Worm (Caenorhabditis elegans) whole organism, L3 larva: ENCODE data around the gene sec-6.

Source experiments
- R02D3.7 ChIP-seq: fragments of 150-350 bp; optimal IDR thresholded peaks from 2 replicates; lab custom pipeline; 2014; ENCODE audit warnings: missing biosample characterization, missing genetic modification characterization
- aly-2 ChIP-seq: fragments of 150-350 bp; optimal IDR thresholded peaks from 2 replicates; lab custom pipeline; 2014; ENCODE audit warnings: missing biosample characterization, missing genetic modification characterization
- ama-1 ChIP-seq: fragments of 150-350 bp; optimal IDR thresholded peaks from 2 replicates; lab custom pipeline; 2018
- ceh-28 ChIP-seq: fragments of 150-350 bp; optimal IDR thresholded peaks from 2 replicates; lab custom pipeline; 2014; ENCODE audit warnings: missing biosample characterization, missing genetic modification reagents, missing genetic modification characterization
- ceh-82 ChIP-seq: fragments of 150-350 bp; optimal IDR thresholded peaks from 2 replicates; lab custom pipeline; 2014; ENCODE audit warnings: missing biosample characterization, missing genetic modification characterization
- ceh-9 ChIP-seq: sonication (generic microtip); optimal IDR thresholded peaks from 2 replicates; lab custom pipeline; 2018; ENCODE audit warnings: missing biosample characterization, missing genetic modification characterization
- daf-12 ChIP-seq: fragments of 150-350 bp; optimal IDR thresholded peaks from 2 replicates; lab custom pipeline; 2014; ENCODE audit warnings: missing biosample characterization, missing genetic modification reagents, missing genetic modification characterization
- egl-5 ChIP-seq: fragments of 150-350 bp; optimal IDR thresholded peaks from 2 replicates; lab custom pipeline; 2017; ENCODE audit warnings: missing biosample characterization, missing genetic modification reagents, missing genetic modification characterization, inconsistent platforms
- elt-1 ChIP-seq: fragments of 150-350 bp; optimal IDR thresholded peaks from 2 replicates; lab custom pipeline; 2014; ENCODE audit warnings: missing biosample characterization, missing genetic modification characterization
- elt-2 ChIP-seq: sonication (generic microtip); optimal IDR thresholded peaks from 2 replicates; lab custom pipeline; 2016; ENCODE audit warnings: missing genetic modification reagents, mild to moderate bottlenecking, missing genetic modification characterization, missing compliant biosample characterization
- elt-3 ChIP-seq, 3 experiments: fragments of 150-350 bp in 1 of 3; sonication (generic microtip) in 2 of 3; optimal IDR thresholded peaks; 2 replicates in 2 of 3; 4 replicates in 1 of 3; lab custom pipeline; 2014 to 2017; ENCODE audit warnings: missing biosample characterization in 3 of 3, missing genetic modification characterization in 3 of 3
- fkh-10 ChIP-seq: sonication (generic microtip); optimal IDR thresholded peaks from 2 replicates; lab custom pipeline; 2017; ENCODE audit warnings: missing biosample characterization, missing genetic modification reagents, missing genetic modification characterization
- fkh-2 ChIP-seq: fragments of 150-350 bp; optimal IDR thresholded peaks from 2 replicates; lab custom pipeline; 2014; ENCODE audit warnings: missing biosample characterization, missing genetic modification reagents, missing genetic modification characterization
- hmg-11 ChIP-seq: sonication (generic microtip); optimal IDR thresholded peaks from 2 replicates; lab custom pipeline; 2016; ENCODE audit warnings: missing genetic modification characterization, missing compliant biosample characterization
- jun-1 ChIP-seq: fragments of 150-350 bp; optimal IDR thresholded peaks from 2 replicates; lab custom pipeline; 2014; ENCODE audit warnings: missing biosample characterization, missing genetic modification reagents, missing genetic modification characterization
- lin-15B ChIP-seq: fragments of 150-350 bp; optimal IDR thresholded peaks from 2 replicates; lab custom pipeline; 2014; ENCODE audit warnings: missing biosample characterization, missing genetic modification characterization
- lin-39 ChIP-seq: fragments of 150-350 bp; optimal IDR thresholded peaks from 2 replicates; lab custom pipeline; 2018; ENCODE audit warnings: missing biosample characterization, missing genetic modification reagents, missing genetic modification characterization
- lsy-12 ChIP-seq: sonication (generic microtip); optimal IDR thresholded peaks from 2 replicates; lab custom pipeline; 2016; ENCODE audit warnings: mild to moderate bottlenecking, missing genetic modification characterization, missing compliant biosample characterization
- mdl-1 ChIP-seq: fragments of 150-350 bp; optimal IDR thresholded peaks from 2 replicates; lab custom pipeline; 2014; ENCODE audit warnings: missing biosample characterization, missing genetic modification characterization
- mml-1 ChIP-seq: fragments of 150-350 bp; sonication (generic microtip); optimal IDR thresholded peaks from 3 replicates; lab custom pipeline; 2014; ENCODE audit warnings: missing biosample characterization, missing genetic modification characterization
- nfya-1 ChIP-seq: sonication (generic microtip); optimal IDR thresholded peaks from 2 replicates; lab custom pipeline; 2017; ENCODE audit warnings: missing genetic modification characterization, mild to moderate bottlenecking, missing compliant biosample characterization, antibody characterized with exemption, moderate library complexity; ENCODE audit not compliant: insufficient read depth
- nhr-11 ChIP-seq: fragments of 150-350 bp; optimal IDR thresholded peaks from 2 replicates; lab custom pipeline; 2014; ENCODE audit warnings: missing biosample characterization, missing genetic modification characterization
- nhr-12 ChIP-seq: fragments of 150-350 bp; optimal IDR thresholded peaks from 2 replicates; lab custom pipeline; 2014; ENCODE audit warnings: missing biosample characterization, missing genetic modification characterization
- nhr-23 ChIP-seq: fragments of 150-350 bp; optimal IDR thresholded peaks from 2 replicates; lab custom pipeline; 2014; ENCODE audit warnings: missing biosample characterization, missing genetic modification reagents, missing genetic modification characterization
- nhr-237 ChIP-seq: fragments of 150-350 bp; optimal IDR thresholded peaks from 2 replicates; lab custom pipeline; 2014; ENCODE audit warnings: missing biosample characterization, missing genetic modification characterization
- nhr-28 ChIP-seq: fragments of 150-350 bp; optimal IDR thresholded peaks from 2 replicates; lab custom pipeline; 2014; ENCODE audit warnings: missing biosample characterization, missing genetic modification characterization
- nhr-43 ChIP-seq: sonication (generic microtip); optimal IDR thresholded peaks from 2 replicates; lab custom pipeline; 2016; ENCODE audit warnings: mild to moderate bottlenecking, missing genetic modification characterization, missing compliant biosample characterization; ENCODE audit not compliant: poor library complexity, severe bottlenecking
- nhr-67 ChIP-seq: fragments of 150-350 bp; optimal IDR thresholded peaks from 2 replicates; lab custom pipeline; 2014; ENCODE audit warnings: missing biosample characterization, missing genetic modification characterization
- nhr-76 ChIP-seq: fragments of 150-350 bp; sonication (generic microtip); optimal IDR thresholded peaks from 5 replicates; lab custom pipeline; 2014; ENCODE audit warnings: missing biosample characterization, missing genetic modification characterization
- pha-4 ChIP-seq: fragments of 150-350 bp; optimal IDR thresholded peaks from 2 replicates; lab custom pipeline; 2014; ENCODE audit warnings: missing biosample characterization, missing genetic modification reagents, missing genetic modification characterization
- pqm-1 ChIP-seq: fragments of 150-350 bp; optimal IDR thresholded peaks from 2 replicates; lab custom pipeline; 2017; ENCODE audit warnings: missing biosample characterization, missing genetic modification characterization, inconsistent platforms
- sea-2 ChIP-seq: fragments of 150-350 bp; sonication (generic microtip); optimal IDR thresholded peaks from 4 replicates; lab custom pipeline; 2014; ENCODE audit warnings: missing biosample characterization, missing genetic modification reagents, missing genetic modification characterization
- skn-1 ChIP-seq: fragments of 150-350 bp; optimal IDR thresholded peaks from 2 replicates; lab custom pipeline; 2014; ENCODE audit warnings: missing biosample characterization, missing genetic modification characterization
- snpc-4 ChIP-seq: fragments of 150-350 bp; optimal IDR thresholded peaks from 2 replicates; lab custom pipeline; 2014; ENCODE audit warnings: missing biosample characterization, missing genetic modification characterization
- tbx-2 ChIP-seq: sonication (generic microtip); optimal IDR thresholded peaks from 2 replicates; lab custom pipeline; 2016; ENCODE audit warnings: mild to moderate bottlenecking, missing genetic modification characterization, missing compliant biosample characterization
- unc-39 ChIP-seq: sonication (generic microtip); optimal IDR thresholded peaks from 4 replicates; lab custom pipeline; 2017; ENCODE audit warnings: missing biosample characterization, missing genetic modification characterization
- unc-62 ChIP-seq: fragments of 150-350 bp; sonication (generic microtip); optimal IDR thresholded peaks from 4 replicates; lab custom pipeline; 2014; ENCODE audit warnings: missing biosample characterization, missing genetic modification reagents, missing genetic modification characterization
- zag-1 ChIP-seq: fragments of 150-350 bp; optimal IDR thresholded peaks from 2 replicates; lab custom pipeline; 2014; ENCODE audit warnings: missing biosample characterization, missing genetic modification characterization
- ztf-11 ChIP-seq: fragments of 150-350 bp; optimal IDR thresholded peaks from 2 replicates; lab custom pipeline; 2014; ENCODE audit warnings: missing biosample characterization, missing genetic modification characterization
- ztf-4 ChIP-seq: fragments of 150-350 bp; optimal IDR thresholded peaks from 2 replicates; lab custom pipeline; 2014; ENCODE audit warnings: missing biosample characterization, missing genetic modification characterization

Gene sec-6

DNA sequence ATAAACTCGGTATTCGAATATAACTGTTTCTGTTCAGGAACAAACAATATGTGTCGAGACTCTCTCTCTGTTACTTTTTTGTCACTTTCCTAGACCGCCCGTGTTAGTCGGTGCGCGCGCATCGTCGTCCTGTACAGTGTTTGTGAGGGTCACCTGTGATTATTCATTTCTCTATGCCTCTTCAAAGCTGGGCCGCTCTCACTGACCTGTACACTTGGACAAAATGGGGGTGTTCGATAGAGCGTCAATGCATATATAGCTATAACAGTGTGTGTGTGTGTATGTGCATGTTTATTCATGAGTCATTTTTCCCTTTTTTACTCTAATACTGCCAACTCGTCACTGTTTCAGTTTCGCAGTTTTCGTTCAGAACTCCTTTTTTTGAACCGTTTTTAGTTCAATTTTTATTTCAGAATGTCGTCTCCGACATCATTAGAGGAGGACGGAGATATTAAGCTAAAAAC lies 20.3 kb downstream of the sec-6 start, which contains the start of gene pkc-3 (continued):
- TF ChIP-seq ceh-9 (tag; lab: Kevin White, UChicago), result no peak
- TF ChIP-seq mdl-1, result no peak
- no peak for TF ChIP-seq ztf-11
- TF ChIP-seq skn-1 (tag; lab: Kevin White, UChicago), result no peak
- peak; percentile 53 for TF ChIP-seq nfya-1 (tag; lab: Kevin White, UChicago)
- TF ChIP-seq sea-2, result no peak
- no peak for TF ChIP-seq nhr-67
- TF ChIP-seq pqm-1 (tag; lab: Kevin White, UChicago), result peak; percentile 50
- peak; percentile 51 for TF ChIP-seq nhr-43 (tag; lab: Kevin White, UChicago)
- peak; percentile 75 for TF ChIP-seq lin-15B (tag; lab: Kevin White, UChicago)
- TF ChIP-seq ceh-82 (tag; lab: Kevin White, UChicago), result no peak
- TF ChIP-seq unc-62 (GFP tag; lab: Kevin White, UChicago), result no peak
- TF ChIP-seq fkh-2, result no peak
- peak; percentile 77 for TF ChIP-seq jun-1 (tag; lab: Kevin White, UChicago)
- TF ChIP-seq aly-2 (tag; lab: Kevin White, UChicago), result no peak

DNA sequence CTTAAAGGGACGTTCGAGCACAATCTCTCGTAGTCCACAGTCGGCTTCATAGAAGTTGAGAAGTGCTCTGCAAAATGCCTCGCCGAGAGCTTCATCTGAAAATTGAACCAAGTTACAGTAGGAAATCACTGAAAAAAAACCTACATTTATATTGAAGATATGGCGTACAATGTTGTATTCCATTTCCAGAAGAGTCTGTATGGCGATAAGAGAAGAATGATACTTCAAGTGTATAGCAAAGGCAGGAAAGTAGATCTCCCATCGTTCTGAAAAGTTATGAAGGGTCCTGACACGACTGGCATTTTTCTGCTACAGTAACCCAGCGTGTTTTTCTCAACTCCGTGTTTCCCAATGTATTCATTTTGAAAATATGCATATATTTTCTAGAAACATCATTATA lies 24.9 kb downstream of the sec-6 start:
- TF ChIP-seq nhr-43 (tag; lab: Kevin White, UChicago) (peak; percentile 8), nhr-23 (tag; lab: Kevin White, UChicago) (peak; percentile 0), lin-39 (tag; lab: Kevin White, UChicago) (no peak)

DNA sequence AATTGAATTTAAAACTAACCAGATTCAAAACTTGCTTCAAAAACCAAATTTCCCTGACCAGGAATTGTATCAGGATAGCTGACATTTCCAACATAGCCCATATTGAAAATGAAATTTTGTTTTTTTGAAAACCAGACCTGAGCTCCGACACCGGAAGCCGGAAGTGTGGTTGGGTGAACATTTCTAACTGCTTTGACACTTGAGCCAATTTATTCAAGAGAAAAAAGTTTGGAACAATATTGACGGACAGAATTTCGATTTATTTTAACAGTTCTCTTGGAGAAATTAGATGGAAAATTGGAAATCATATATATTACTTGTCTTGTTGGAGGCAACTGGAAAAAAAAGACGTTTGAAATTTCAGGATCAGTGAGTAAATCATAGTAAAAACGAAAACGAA lies 27.9 kb downstream of the sec-6 start, which contains the start of gene ccpp-6:
ccpp-6 (minus strand) TSS at position 101 of the 400 bp plus-strand sequence.
- peak; percentile 3 for TF ChIP-seq elt-2
- TF ChIP-seq nhr-28, result no peak

DNA sequence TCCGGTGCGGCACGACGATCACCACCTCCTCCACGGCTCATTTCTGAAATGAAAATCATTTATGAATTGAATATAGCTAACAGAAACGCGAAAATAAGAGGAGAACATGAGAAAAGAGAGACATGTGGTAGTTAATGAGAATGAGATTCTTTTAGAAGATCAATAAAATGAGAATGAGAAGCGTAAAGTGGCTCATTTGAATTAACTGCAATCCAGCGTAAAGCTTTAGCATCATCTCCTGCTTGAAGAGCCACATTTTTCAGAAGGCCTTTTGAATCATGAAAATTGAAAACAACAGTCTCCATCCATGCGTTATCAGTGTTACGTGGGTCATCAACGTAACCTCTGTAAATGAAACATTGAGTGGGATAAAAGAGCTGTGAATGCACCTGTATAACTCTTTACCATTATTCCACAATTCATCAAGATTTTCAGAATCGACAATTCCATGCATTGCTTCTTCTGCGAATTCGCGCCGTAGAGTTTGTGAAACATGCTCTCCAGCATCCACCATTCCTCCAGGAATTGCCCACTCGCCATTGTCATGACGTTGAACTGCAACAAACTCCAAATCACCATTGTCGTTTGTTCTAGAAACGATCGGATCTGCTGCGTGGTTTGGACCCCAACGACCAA lies 29.6 kb downstream of the sec-6 start, which contains the start of gene rsp-4:
rsp-4 (minus strand) TSS at position 51 of the 636 bp plus-strand sequence.
- TF ChIP-seq ztf-4 (tag; lab: Kevin White, UChicago), result no peak
- no peak for TF ChIP-seq ama-1 (lab: Kevin White, UChicago)
- TF ChIP-seq nhr-23 (tag; lab: Kevin White, UChicago), result no peak
- no peak for TF ChIP-seq nhr-237 (tag; lab: Kevin White, UChicago)
- TF ChIP-seq mdl-1, result no peak
- TF ChIP-seq nhr-43 (tag; lab: Kevin White, UChicago), result no peak
- no peak for TF ChIP-seq hmg-11 (tag; lab: Kevin White, UChicago)
- TF ChIP-seq unc-62 (GFP tag; lab: Kevin White, UChicago), result no peak
- TF ChIP-seq pqm-1 (tag; lab: Kevin White, UChicago), result no peak
- no peak for TF ChIP-seq R02D3.7 (tag; lab: Kevin White, UChicago)
- TF ChIP-seq unc-39 (tag; lab: Kevin White, UChicago), result no peak
- no peak for TF ChIP-seq nhr-11 (tag; lab: Kevin White, UChicago)
- TF ChIP-seq snpc-4 (tag; lab: Kevin White, UChicago), result no peak
- TF ChIP-seq, all 47 proteins: peak for 0

DNA sequence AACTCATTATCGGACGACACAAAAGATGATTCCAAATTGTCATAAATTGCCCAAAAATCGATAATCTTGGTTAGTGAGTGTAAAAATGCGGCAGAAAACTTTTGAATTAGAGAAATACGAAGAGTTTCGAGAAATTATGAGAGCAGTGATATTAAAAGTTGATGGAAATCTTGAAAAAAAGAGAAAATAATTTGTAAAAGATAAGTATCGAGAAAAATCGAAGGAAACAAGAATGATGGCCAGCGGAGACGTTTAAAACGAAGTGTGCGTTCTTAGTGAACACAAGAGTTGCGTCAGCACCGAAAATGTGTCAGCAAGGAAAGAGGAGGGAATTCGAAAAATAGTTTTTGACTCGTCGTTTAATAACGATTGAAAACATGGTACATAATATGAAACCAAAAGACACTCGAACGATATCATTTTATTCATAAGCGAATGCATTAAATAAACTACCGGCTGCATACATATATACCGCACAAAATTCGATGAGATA lies 30.5 kb downstream of the sec-6 start, which contains the start of gene ndx-6:
ndx-6 (minus strand) TSS at position 51 of the 493 bp plus-strand sequence.
- peak; percentile 55 for TF ChIP-seq ceh-28 (tag; lab: Kevin White, UChicago)
- TF ChIP-seq elt-2, result peak; percentile 79
- TF ChIP-seq hmg-11 (tag; lab: Kevin White, UChicago), result peak; percentile 51
- TF ChIP-seq nfya-1 (tag; lab: Kevin White, UChicago), result peak; percentile 82
- no peak for TF ChIP-seq nhr-12 (tag; lab: Kevin White, UChicago)
- no peak for TF ChIP-seq ceh-9 (tag; lab: Kevin White, UChicago)
- TF ChIP-seq nhr-23 (tag; lab: Kevin White, UChicago), result peak; percentile 92
- TF ChIP-seq fkh-10 (GFP tag; lab: Kevin White, UChicago), result no peak
- no peak for TF ChIP-seq mml-1 (tag; lab: Kevin White, UChicago)
- TF ChIP-seq ztf-11, result no peak
- TF ChIP-seq aly-2 (tag; lab: Kevin White, UChicago), result peak; percentile 5
- TF ChIP-seq egl-5 (tag; lab: Kevin White, UChicago), result peak; percentile 64
- TF ChIP-seq elt-1 (tag; lab: Kevin White, UChicago), result no peak
- no peak for TF ChIP-seq nhr-67
- no peak for TF ChIP-seq zag-1 (tag; lab: Kevin White, UChicago)
- TF ChIP-seq lsy-12 (tag; lab: Kevin White, UChicago), result peak; percentile 26
- TF ChIP-seq skn-1 (tag; lab: Kevin White, UChicago), result peak; percentile 57
- TF ChIP-seq ztf-4 (tag; lab: Kevin White, UChicago), result peak; percentile 58
- no peak for TF ChIP-seq nhr-28
- TF ChIP-seq sea-2, result no peak
- TF ChIP-seq snpc-4 (tag; lab: Kevin White, UChicago), result peak; percentile 75
- no peak for TF ChIP-seq nhr-76 (tag; lab: Kevin White, UChicago)
- no peak for TF ChIP-seq elt-3 (tag; optimal IDR thresholded peaks at IDR 0.05; lab: Kevin White, UChicago)
- TF ChIP-seq pha-4, result peak; percentile 90
- peak; percentile 29 for TF ChIP-seq pqm-1 (tag; lab: Kevin White, UChicago)
- no peak for TF ChIP-seq daf-12 (tag; lab: Kevin White, UChicago)
- TF ChIP-seq unc-39 (tag; lab: Kevin White, UChicago), result no peak
- peak; percentile 66 for TF ChIP-seq tbx-2 (tag; lab: Kevin White, UChicago)
- no peak for TF ChIP-seq nhr-237 (tag; lab: Kevin White, UChicago)
- peak; percentile 79 for TF ChIP-seq lin-39 (tag; lab: Kevin White, UChicago)
- TF ChIP-seq jun-1 (tag; lab: Kevin White, UChicago), result peak; percentile 71
